Fruit fly (Drosophila melanogaster) whole organism, embryonic: ENCODE data around the gene ebd1.

Source experiments
- Asciz ChIP-seq: fragments of 200-800 bp; sonication (Bioruptor generic); optimal IDR thresholded peaks from 2 replicates; lab custom pipeline; 2017; ENCODE audit warnings: missing biosample characterization, mild to moderate bottlenecking, missing genetic modification characterization, missing genetic modification reagents
- CG10147 ChIP-seq: fragments of 200-800 bp; sonication (Bioruptor generic); optimal IDR thresholded peaks from 2 replicates; lab custom pipeline; 2019; ENCODE audit warnings: missing biosample characterization, mild to moderate bottlenecking, missing genetic modification characterization, moderate library complexity
- CG10654 ChIP-seq: fragments of 200-800 bp; sonication (Bioruptor generic); optimal IDR thresholded peaks from 2 replicates; lab custom pipeline; 2016; ENCODE audit warnings: missing biosample characterization, missing genetic modification characterization
- CG11093 ChIP-seq: fragments of 200-800 bp; sonication (Bioruptor generic); IDR thresholded peaks from 3 replicates; pipeline ENCODE4 v1.3.6; 2022; ENCODE audit warnings: missing biosample characterization, missing genetic modification characterization
- CG11695 ChIP-seq: fragments of 200-800 bp; sonication (Bioruptor generic); IDR thresholded peaks from 3 replicates; pipeline ENCODE4 v1.3.6; 2022; ENCODE audit warnings: missing biosample characterization, missing genetic modification characterization
- CG12104 ChIP-seq: fragments of 200-800 bp; sonication (Bioruptor generic); optimal IDR thresholded peaks from 3 replicates; lab custom pipeline; 2016; ENCODE audit warnings: missing biosample characterization, missing genetic modification characterization
- CG15073 ChIP-seq: fragments of 200-800 bp; sonication (Bioruptor generic); optimal IDR thresholded peaks from 2 replicates; lab custom pipeline; 2016; ENCODE audit warnings: missing biosample characterization, missing genetic modification characterization
- CG16815 ChIP-seq: fragments of 200-800 bp; sonication (Bioruptor generic); optimal IDR thresholded peaks from 3 replicates; lab custom pipeline; 2017; ENCODE audit warnings: missing biosample characterization, mild to moderate bottlenecking, missing genetic modification characterization
- CG17328 ChIP-seq: fragments of 200-800 bp; sonication (Bioruptor generic); IDR thresholded peaks from 2 replicates; pipeline ENCODE4 v1.3.6; 2022; ENCODE audit warnings: missing biosample characterization, missing genetic modification characterization
- CG17802 ChIP-seq: fragments of 200-800 bp; sonication (Bioruptor generic); optimal IDR thresholded peaks from 2 replicates; lab custom pipeline; 2018; ENCODE audit warnings: missing biosample characterization, mild to moderate bottlenecking, missing genetic modification characterization, moderate library complexity
- CG18011 ChIP-seq: fragments of 200-800 bp; sonication (Bioruptor generic); optimal IDR thresholded peaks from 2 replicates; lab custom pipeline; 2017; ENCODE audit warnings: missing biosample characterization, missing genetic modification characterization, mild to moderate bottlenecking, moderate library complexity, missing genotype
- CG1832 ChIP-seq: fragments of 200-800 bp; sonication (Bioruptor generic); optimal IDR thresholded peaks from 2 replicates; lab custom pipeline; 2017; ENCODE audit warnings: missing biosample characterization, mild to moderate bottlenecking, missing genetic modification characterization, inconsistent platforms
- CG2678 ChIP-seq: fragments of 200-800 bp; sonication (Bioruptor generic); optimal IDR thresholded peaks from 3 replicates; lab custom pipeline; 2019; ENCODE audit warnings: missing biosample characterization, mild to moderate bottlenecking, missing genetic modification characterization, moderate library complexity
- CG30431 ChIP-seq: fragments of 200-800 bp; sonication (Bioruptor generic); optimal IDR thresholded peaks from 2 replicates; lab custom pipeline; 2017; ENCODE audit warnings: missing biosample characterization, missing genetic modification characterization
- CG32532 ChIP-seq: fragments of 200-800 bp; sonication (Bioruptor generic); IDR thresholded peaks from 2 replicates; pipeline ENCODE4 v1.3.6; 2022; ENCODE audit warnings: missing biosample characterization, missing genetic modification characterization
- CG3847 ChIP-seq: fragments of 200-800 bp; sonication (Bioruptor generic); IDR thresholded peaks from 2 replicates; pipeline ENCODE4 v1.3.6; 2022; ENCODE audit warnings: missing biosample characterization, missing genetic modification characterization
- CG43689 ChIP-seq: fragments of 200-800 bp; sonication (Bioruptor generic); IDR thresholded peaks from 2 replicates; pipeline ENCODE4 v1.3.6; 2022; ENCODE audit warnings: missing biosample characterization, missing genetic modification characterization
- CG5180 ChIP-seq: fragments of 200-800 bp; sonication (Bioruptor generic); optimal IDR thresholded peaks from 3 replicates; lab custom pipeline; 2017; ENCODE audit warnings: missing biosample characterization, missing genetic modification characterization, mild to moderate bottlenecking, moderate library complexity, missing genetic modification reagents
- CG6689 ChIP-seq: fragments of 200-800 bp; sonication (Bioruptor generic); IDR thresholded peaks from 2 replicates; pipeline ENCODE4 v1.3.6; 2022; ENCODE audit warnings: missing biosample characterization, missing genetic modification characterization
- CG6813 ChIP-seq: fragments of 200-800 bp; sonication (Bioruptor generic); optimal IDR thresholded peaks from 2 replicates; lab custom pipeline; 2017; ENCODE audit warnings: missing biosample characterization, missing genetic modification characterization, mild to moderate bottlenecking, moderate library complexity, missing genetic modification reagents
- CG8388 ChIP-seq: fragments of 200-800 bp; sonication (Bioruptor generic); optimal IDR thresholded peaks from 2 replicates; lab custom pipeline; 2019; ENCODE audit warnings: missing biosample characterization, mild to moderate bottlenecking, missing genetic modification characterization, moderate library complexity
- Dip3 ChIP-seq: fragments of 200-800 bp; sonication (Bioruptor generic); optimal IDR thresholded peaks from 3 replicates; lab custom pipeline; 2016; ENCODE audit warnings: missing biosample characterization, missing genetic modification characterization
- Elba2 ChIP-seq: fragments of 200-800 bp; sonication (Bioruptor generic); optimal IDR thresholded peaks from 3 replicates; lab custom pipeline; 2016; ENCODE audit warnings: missing biosample characterization, missing genetic modification characterization
- MESR4 ChIP-seq: fragments of 200-800 bp; sonication (Bioruptor generic); optimal IDR thresholded peaks from 2 replicates; lab custom pipeline; 2018; ENCODE audit warnings: missing biosample characterization, mild to moderate bottlenecking, missing genetic modification characterization, moderate library complexity
- Mad ChIP-seq: fragments of 200-800 bp; sonication (Bioruptor generic); optimal IDR thresholded peaks from 2 replicates; lab custom pipeline; 2016; ENCODE audit warnings: missing biosample characterization, missing genetic modification characterization
- Max ChIP-seq: fragments of 200-800 bp; sonication (Bioruptor generic); optimal IDR thresholded peaks from 2 replicates; lab custom pipeline; 2016; ENCODE audit warnings: missing biosample characterization, mild to moderate bottlenecking, missing genetic modification characterization
- Pdp1 ChIP-seq, 2 experiments: fragments of 200-800 bp; sonication (Bioruptor generic); optimal IDR thresholded peaks; 3 replicates each; lab custom pipeline; 2016; ENCODE audit warnings: missing biosample characterization in 2 of 2, missing genetic modification characterization in 2 of 2, mild to moderate bottlenecking in 1 of 2, moderate library complexity in 1 of 2
- Ptx1 ChIP-seq: fragments of 200-800 bp; sonication (Bioruptor generic); IDR thresholded peaks from 2 replicates; pipeline ENCODE4 v1.3.6; 2022; ENCODE audit warnings: missing biosample characterization, missing genetic modification characterization
- Six4 ChIP-seq: fragments of 200-800 bp; sonication (Bioruptor generic); optimal IDR thresholded peaks from 2 replicates; lab custom pipeline; 2016; ENCODE audit warnings: missing biosample characterization, missing genetic modification characterization
- Stat92E ChIP-seq, 3 experiments: fragments of >200 bp in 2 of 3; fragments of 200-800 bp in 1 of 3; sonication (Bioruptor generic) in 1 of 3; optimal IDR thresholded peaks; 2 replicates each; lab custom pipeline; 2017 to 2019; ENCODE audit warnings: missing biosample characterization in 3 of 3, missing genetic modification characterization in 3 of 3, mild to moderate bottlenecking in 1 of 3, moderate library complexity in 1 of 3
- ase ChIP-seq: fragments of 200-800 bp; sonication (Bioruptor generic); IDR thresholded peaks from 3 replicates; pipeline ENCODE4 v1.3.6; 2022; ENCODE audit warnings: missing biosample characterization, missing genetic modification characterization
- ato ChIP-seq: fragments of 200-800 bp; sonication (Bioruptor generic); IDR thresholded peaks from 2 replicates; pipeline ENCODE4 v1.3.6; 2022; ENCODE audit warnings: missing biosample characterization, missing genetic modification characterization; ENCODE audit not compliant: partially characterized antibody
- chinmo ChIP-seq: fragments of 200-800 bp; sonication (Bioruptor generic); IDR thresholded peaks from 4 replicates; pipeline ENCODE4 v1.3.6; 2022; ENCODE audit warnings: missing biosample characterization, missing genetic modification characterization; ENCODE audit not compliant: partially characterized antibody
- dan ChIP-seq: fragments of 200-800 bp; sonication (Bioruptor generic); IDR thresholded peaks from 2 replicates; pipeline ENCODE4 v1.3.6; 2022; ENCODE audit warnings: missing biosample characterization, missing genetic modification characterization
- dati ChIP-seq: fragments of 200-800 bp; sonication (Bioruptor generic); IDR thresholded peaks from 2 replicates; pipeline ENCODE4 v1.3.6; 2022; ENCODE audit warnings: missing biosample characterization, missing genetic modification characterization
- dmrt11E ChIP-seq: fragments of 200-800 bp; sonication (Bioruptor generic); optimal IDR thresholded peaks from 3 replicates; lab custom pipeline; 2018; ENCODE audit warnings: missing biosample characterization, mild to moderate bottlenecking, missing genetic modification characterization, moderate library complexity
- eve ChIP-seq, 2 experiments: fragments of >200 bp; optimal IDR thresholded peaks; 2 replicates each; lab custom pipeline; 2017; ENCODE audit warnings: missing biosample characterization in 2 of 2, missing genetic modification characterization in 2 of 2
- eyg ChIP-seq: fragments of 200-800 bp; sonication (Bioruptor generic); optimal IDR thresholded peaks from 3 replicates; lab custom pipeline; 2016; ENCODE audit warnings: missing biosample characterization, missing genetic modification characterization
- gcm2 ChIP-seq: fragments of 200-800 bp; sonication (Bioruptor generic); optimal IDR thresholded peaks from 2 replicates; lab custom pipeline; 2016; ENCODE audit warnings: missing biosample characterization, missing genetic modification characterization
- kni ChIP-seq: fragments of 200-800 bp; sonication (Bioruptor generic); optimal IDR thresholded peaks from 3 replicates; lab custom pipeline; 2017; ENCODE audit warnings: mild to moderate bottlenecking, missing biosample characterization, missing genetic modification reagents, missing genetic modification characterization
- nom ChIP-seq: fragments of 200-800 bp; sonication (Bioruptor generic); optimal IDR thresholded peaks from 2 replicates; lab custom pipeline; 2017; ENCODE audit warnings: missing biosample characterization, missing genetic modification characterization, mild to moderate bottlenecking, moderate library complexity, missing genetic modification reagents
- pros ChIP-seq: fragments of 200-800 bp; sonication (Bioruptor generic); optimal IDR thresholded peaks from 3 replicates; lab custom pipeline; 2019; ENCODE audit warnings: missing biosample characterization, mild to moderate bottlenecking, missing genetic modification characterization, moderate library complexity
- sob ChIP-seq: fragments of 200-800 bp; sonication (Bioruptor generic); IDR thresholded peaks from 2 replicates; pipeline ENCODE4 v1.3.6; 2022; ENCODE audit warnings: missing biosample characterization, missing genetic modification characterization
- sr ChIP-seq: fragments of 200-800 bp; sonication (Bioruptor generic); IDR thresholded peaks from 3 replicates; pipeline ENCODE4 v1.3.6; 2022; ENCODE audit warnings: missing biosample characterization, missing genetic modification characterization
- stc ChIP-seq: fragments of 200-800 bp; sonication (Bioruptor generic); IDR thresholded peaks from 2 replicates; pipeline ENCODE4 v1.3.6; 2022; ENCODE audit warnings: missing biosample characterization, missing genetic modification characterization
- tna ChIP-seq: fragments of 200-800 bp; sonication (Bioruptor generic); IDR thresholded peaks from 2 replicates; pipeline ENCODE4 v1.3.6; 2022; ENCODE audit warnings: missing biosample characterization, missing genetic modification characterization; ENCODE audit not compliant: partially characterized antibody
- trem ChIP-seq: fragments of 200-800 bp; optimal IDR thresholded peaks from 3 replicates; lab custom pipeline; 2019; ENCODE audit warnings: missing biosample characterization, mild to moderate bottlenecking, missing genetic modification characterization, moderate library complexity
- twi ChIP-seq: fragments of 200-800 bp; optimal IDR thresholded peaks from 2 replicates; lab custom pipeline; 2019; ENCODE audit warnings: missing biosample characterization, mild to moderate bottlenecking, missing genetic modification characterization, moderate library complexity

Gene ebd1

dm6 chr3L:704661-705543 is 19.6 kb upstream of the ebd1 start (continued):
- TF ChIP-seq CG12104 = no peak
- peak; percentile 10 for TF ChIP-seq Six4 (GFP tag; lab: Kevin White, UChicago)
- TF ChIP-seq CG17802 (tag; lab: Kevin White, UChicago) = no peak
- peak; percentile 57; the same call in 1 of the 2 replicates for TF ChIP-seq CG32532 (GFP tag; lab: Robert Waterston, UW)
- TF ChIP-seq CG5180 (GFP tag; lab: Kevin White, UChicago) = no peak
- no peak for TF ChIP-seq CG43689 (GFP tag; lab: Robert Waterston, UW)
- no peak for TF ChIP-seq chinmo (GFP tag; lab: Robert Waterston, UW)
- no peak for TF ChIP-seq eve (GFP tag; optimal IDR thresholded peaks at IDR 0.05; lab: Kevin White, UChicago)
- TF ChIP-seq Pdp1 (GFP tag; optimal IDR thresholded peaks at IDR 0.05; lab: Kevin White, UChicago) = peak in 1 of 2 experiments; percentile 46
- TF ChIP-seq CG15073 (GFP tag; lab: Kevin White, UChicago) = no peak
- no peak for TF ChIP-seq Stat92E (GFP tag; optimal IDR thresholded peaks at IDR 0.05; lab: Kevin White, UChicago)
- TF ChIP-seq nom (GFP tag; lab: Kevin White, UChicago) = no peak
- TF ChIP-seq MESR4 (GFP tag; lab: Kevin White, UChicago) = no peak
- TF ChIP-seq sr (GFP tag; lab: Robert Waterston, UW) = no peak
- TF ChIP-seq sob = no peak
- no peak for TF ChIP-seq pros
- no peak for TF ChIP-seq CG3847 (GFP tag; lab: Robert Waterston, UW)
- no peak for TF ChIP-seq twi (tag; lab: Kevin White, UChicago)
- TF ChIP-seq Max = peak; percentile 14
- no peak for TF ChIP-seq Dip3 (GFP tag; lab: Kevin White, UChicago)
- TF ChIP-seq CG2678 (tag; lab: Kevin White, UChicago) = peak; percentile 13
- no peak for TF ChIP-seq kni (GFP tag; lab: Kevin White, UChicago)
- TF ChIP-seq CG30431 (GFP tag; lab: Kevin White, UChicago) = no peak
- peak; percentile 60 for TF ChIP-seq Ptx1 (GFP tag; lab: Robert Waterston, UW)
- TF ChIP-seq CG10654 (GFP tag; lab: Kevin White, UChicago) = no peak
- TF ChIP-seq ato (GFP tag; lab: Robert Waterston, UW) = no peak
- TF ChIP-seq Asciz (GFP tag; lab: Kevin White, UChicago) = no peak
- TF ChIP-seq CG18011 = no peak
- peak; percentile 61; the same call in 1 of the 3 replicates for TF ChIP-seq ase (GFP tag; lab: Robert Waterston, UW)
- 0 out of 2 replicates have a peak, but pooled peaks have one; percentile 42 for TF ChIP-seq stc (GFP tag; lab: Robert Waterston, UW)
- TF ChIP-seq tna (GFP tag; lab: Robert Waterston, UW) = no peak
- TF ChIP-seq CG6813 = no peak
- TF ChIP-seq CG1832 = no peak
- no peak for TF ChIP-seq Elba2 (GFP tag; lab: Kevin White, UChicago)
- TF ChIP-seq CG10147 (GFP tag; lab: Kevin White, UChicago) = no peak
- TF ChIP-seq CG8388 (GFP tag; lab: Kevin White, UChicago) = no peak
- no peak for TF ChIP-seq CG11093 (GFP tag; lab: Robert Waterston, UW)
- TF ChIP-seq gcm2 (GFP tag; lab: Kevin White, UChicago) = no peak
- no peak for TF ChIP-seq dmrt11E (tag; lab: Kevin White, UChicago)
- TF ChIP-seq trem = no peak
- no peak for TF ChIP-seq eyg (GFP tag; lab: Kevin White, UChicago)
- TF ChIP-seq Mad (GFP tag; lab: Kevin White, UChicago) = no peak
- peak; percentile 60 for TF ChIP-seq CG6689 (GFP tag; lab: Robert Waterston, UW)
- no peak for TF ChIP-seq dati (GFP tag; lab: Robert Waterston, UW)
- TF ChIP-seq CG17328 (GFP tag; lab: Robert Waterston, UW) = peak; percentile 58; the same call in 1 of the 2 replicates
- no peak for TF ChIP-seq CG16815 (GFP tag; lab: Kevin White, UChicago)
- TF ChIP-seq dan = no peak
- 0 out of 3 replicates have a peak, but pooled peaks have one; percentile 11 for TF ChIP-seq CG11695
